Fruit fly (Drosophila melanogaster) whole organism, pupa: ENCODE results near the gene Ada1-1.
A peak's percentile ranks its signal among the peaks of the same experiment; 100 is the strongest.

Experiments used
- CG10348 ChIP-seq: fragments of 200-800 bp; sonication (Bioruptor generic); IDR thresholded peaks from 2 replicates; pipeline ENCODE4 v1.3.6; 2022; ENCODE audit warnings: missing biosample characterization, missing genetic modification characterization
- CG17806 ChIP-seq: fragments of 200-800 bp; sonication (Bioruptor generic); optimal IDR thresholded peaks from 2 replicates; lab custom pipeline; 2018; ENCODE audit warnings: missing biosample characterization, mild to moderate bottlenecking, missing genetic modification characterization, moderate library complexity
- CG4496 ChIP-seq: fragments of 200-800 bp; sonication (Bioruptor generic); IDR thresholded peaks from 3 replicates; pipeline ENCODE4 v1.3.6; 2022; ENCODE audit warnings: missing biosample characterization, missing genetic modification characterization
- CG8301 ChIP-seq: fragments of 200-800 bp; sonication (Bioruptor generic); optimal IDR thresholded peaks from 2 replicates; lab custom pipeline; 2018; ENCODE audit warnings: missing biosample characterization, mild to moderate bottlenecking, missing genetic modification characterization
- Snoo ChIP-seq: fragments of 200-800 bp; sonication (Bioruptor generic); optimal IDR thresholded peaks from 3 replicates; lab custom pipeline; 2017; ENCODE audit warnings: missing biosample characterization, mild to moderate bottlenecking, missing genetic modification characterization, inconsistent platforms

DNA sequence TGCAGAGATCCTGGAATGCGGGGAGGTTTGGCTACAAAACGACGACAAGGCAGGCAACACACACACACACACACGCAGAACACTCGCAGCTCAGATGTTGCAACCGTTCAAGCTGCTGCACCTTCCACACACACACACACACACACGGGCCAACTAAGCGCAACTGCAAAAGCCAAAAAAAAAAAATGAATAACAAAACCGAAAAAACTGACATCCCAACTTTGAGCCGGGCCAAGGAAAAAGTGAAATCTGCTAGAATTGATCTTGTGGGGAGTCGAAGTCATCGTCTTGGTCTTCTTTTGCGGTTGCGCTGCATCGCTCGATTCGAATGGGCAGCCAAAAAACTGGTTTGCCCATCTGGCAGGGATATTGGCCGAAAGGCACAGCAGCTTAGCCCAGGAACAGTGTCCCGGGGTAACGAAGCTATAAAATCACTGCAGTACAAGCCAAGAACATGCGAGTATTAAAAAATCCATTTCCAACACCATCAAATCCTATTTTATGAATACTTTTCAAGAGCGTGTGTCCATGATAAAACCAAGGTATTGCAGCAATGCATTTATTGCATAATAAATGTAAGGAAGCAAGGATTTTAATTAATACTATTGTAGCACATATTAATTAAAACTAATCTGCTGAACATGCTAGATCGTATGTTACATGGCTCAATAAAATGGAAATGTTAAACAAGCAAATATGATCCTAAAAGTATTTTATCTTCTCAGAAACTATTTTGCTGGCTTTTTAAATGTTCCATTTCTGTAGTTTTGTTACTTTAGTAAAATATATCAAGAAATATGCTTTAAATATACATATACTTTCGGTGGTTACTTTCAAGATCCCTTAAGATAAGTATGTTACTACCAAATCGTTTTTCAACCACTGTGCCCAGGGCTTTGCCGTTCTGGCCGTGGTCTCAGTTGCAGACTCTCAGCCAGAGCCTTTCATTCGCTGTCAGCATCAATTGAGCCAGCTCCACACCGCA lies 30.7 kb upstream of the Ada1-1 start:
- TF ChIP-seq CG4496 (GFP tag; lab: Robert Waterston, UW), result no peak
- no peak for TF ChIP-seq CG10348 (GFP tag; lab: Robert Waterston, UW)
- peak; percentile 18 for TF ChIP-seq CG17806 (tag; lab: Kevin White, UChicago)
- peak; percentile 25 for TF ChIP-seq Snoo (tag; lab: Kevin White, UChicago)
- TF ChIP-seq CG8301, result peak; percentile 22
